Worm (Caenorhabditis elegans): ENCODE measurements around the gene W10D9.1.
"Not testable (repeated sequence)": the region's sequence is repeated elsewhere in the genome, so short reads cannot be mapped to it uniquely, and the experiment has no call there.

Gene W10D9.1

ce11 chrII:454646-455045, at the start of gene W10D9.1:
W10D9.1 (plus strand) TSS chrII:454946.
- not testable (repeated sequence) for TF ChIP-seq unc-62 (GFP tag; optimal IDR thresholded peaks at IDR 0.05)

- no peak for TF ChIP-seq unc-62 (GFP tag; optimal IDR thresholded peaks at IDR 0.05)
These were observed 43.9 kb upstream of the W10D9.1 start, which contains the start of the genes dnsn-1 and C24H12.4 for ce11 chrII:410832-411231. dnsn-1 (minus strand) TSS chrII:410932. C24H12.4 (plus strand) TSS chrII:411222.

- TF ChIP-seq unc-62 (GFP tag; optimal IDR thresholded peaks at IDR 0.05) = no peak
These were observed 36.0 kb upstream of the W10D9.1 start, which contains the start of gene C24H12.6 for ce11 chrII:418782-419181. C24H12.6 (minus strand) TSS chrII:418882.

ce11 chrII:423086-423485, 31.7 kb upstream of the W10D9.1 start, which contains the start of gene C24H12.8:
C24H12.8 (minus strand) TSS chrII:423186.
- no peak for TF ChIP-seq unc-62 (GFP tag; optimal IDR thresholded peaks at IDR 0.05)

- no peak for TF ChIP-seq unc-62 (GFP tag; optimal IDR thresholded peaks at IDR 0.05)
These were observed 17.5 kb upstream of the W10D9.1 start for ce11 chrII:437279-437678.

- not testable (repeated sequence) for TF ChIP-seq unc-62 (GFP tag; optimal IDR thresholded peaks at IDR 0.05)
These were observed 13.6 kb upstream of the W10D9.1 start, which contains the start of gene C24H12.1 for ce11 chrII:441102-441501. C24H12.1 (plus strand) TSS chrII:441402.

- no peak for TF ChIP-seq unc-62 (GFP tag; optimal IDR thresholded peaks at IDR 0.05)
These were observed 1.6 kb downstream of the W10D9.1 start for ce11 chrII:456371-456770.

ce11 chrII:457790-458189, 3.0 kb downstream of the W10D9.1 start, which contains the start of gene gvd-1:
gvd-1 (minus strand) TSS chrII:457890.
- TF ChIP-seq unc-62 (GFP tag; optimal IDR thresholded peaks at IDR 0.05) = no peak

ce11 chrII:460835-461234, 6.1 kb downstream of the W10D9.1 start, which contains the start of gene W10D9.3:
W10D9.3 (minus strand) TSS chrII:460935.
- TF ChIP-seq unc-62 (GFP tag; optimal IDR thresholded peaks at IDR 0.05) = no peak

ce11 chrII:461297-461696, 6.6 kb downstream of the W10D9.1 start:
- TF ChIP-seq unc-62 (GFP tag; optimal IDR thresholded peaks at IDR 0.05) = no peak

ce11 chrII:467265-467664, 12.5 kb downstream of the W10D9.1 start, which contains the start of gene nfyb-1:
nfyb-1 (minus strand) TSS chrII:467365.
- TF ChIP-seq unc-62 (GFP tag; optimal IDR thresholded peaks at IDR 0.05) = no peak

ce11 chrII:470375-470774, 15.6 kb downstream of the W10D9.1 start, which contains the start of gene tomm-22:
tomm-22 (minus strand) TSS chrII:470475.
- TF ChIP-seq unc-62 (GFP tag; optimal IDR thresholded peaks at IDR 0.05) = no peak

- no peak for TF ChIP-seq unc-62 (GFP tag; optimal IDR thresholded peaks at IDR 0.05)
These were observed 18.5 kb downstream of the W10D9.1 start, which contains the start of gene W07E6.5 for ce11 chrII:473203-473602. W07E6.5 (plus strand) TSS chrII:473503.

- no peak for TF ChIP-seq unc-62 (GFP tag; optimal IDR thresholded peaks at IDR 0.05)
These were observed 20.6 kb downstream of the W10D9.1 start for ce11 chrII:475312-475711.

ce11 chrII:475890-476420, 21.2 kb downstream of the W10D9.1 start, which contains the start of gene nsun-1:
nsun-1 (minus strand) TSS chrII:475940.
- TF ChIP-seq unc-62 (GFP tag; optimal IDR thresholded peaks at IDR 0.05) = no peak

- no peak for TF ChIP-seq unc-62 (GFP tag; optimal IDR thresholded peaks at IDR 0.05)
These were observed 29.7 kb downstream of the W10D9.1 start, which contains the start of the genes gldi-1 and prp-21 for ce11 chrII:484328-484916. gldi-1 (minus strand) TSS chrII:484378. prp-21 (plus strand) TSS chrII:484866.

- TF ChIP-seq unc-62 (GFP tag; optimal IDR thresholded peaks at IDR 0.05) = no peak
These were observed 40.4 kb downstream of the W10D9.1 start, which contains the start of gene sms-5 for ce11 chrII:495124-495523. sms-5 (plus strand) TSS chrII:495424.
